Worm (Caenorhabditis elegans) whole organism, mixed stage, embryonic: Measurements from ENCODE around the gene sbt-1.

Source experiments
- elt-1 ChIP-seq: sonication (generic microtip); optimal IDR thresholded peaks from 2 replicates; lab custom pipeline; 2017; ENCODE audit warnings: missing genetic modification characterization, mild to moderate bottlenecking, missing compliant biosample characterization, antibody characterized with exemption, moderate library complexity, borderline replicate concordance; ENCODE audit not compliant: insufficient read depth
- nhr-237 ChIP-seq: fragments of 150-350 bp; optimal IDR thresholded peaks from 2 replicates; lab custom pipeline; 2014; ENCODE audit warnings: missing biosample characterization, missing genetic modification characterization
- nhr-76 ChIP-seq: sonication (generic microtip); optimal IDR thresholded peaks from 2 replicates; lab custom pipeline; 2017; ENCODE audit warnings: missing biosample characterization, missing genetic modification characterization

DNA sequence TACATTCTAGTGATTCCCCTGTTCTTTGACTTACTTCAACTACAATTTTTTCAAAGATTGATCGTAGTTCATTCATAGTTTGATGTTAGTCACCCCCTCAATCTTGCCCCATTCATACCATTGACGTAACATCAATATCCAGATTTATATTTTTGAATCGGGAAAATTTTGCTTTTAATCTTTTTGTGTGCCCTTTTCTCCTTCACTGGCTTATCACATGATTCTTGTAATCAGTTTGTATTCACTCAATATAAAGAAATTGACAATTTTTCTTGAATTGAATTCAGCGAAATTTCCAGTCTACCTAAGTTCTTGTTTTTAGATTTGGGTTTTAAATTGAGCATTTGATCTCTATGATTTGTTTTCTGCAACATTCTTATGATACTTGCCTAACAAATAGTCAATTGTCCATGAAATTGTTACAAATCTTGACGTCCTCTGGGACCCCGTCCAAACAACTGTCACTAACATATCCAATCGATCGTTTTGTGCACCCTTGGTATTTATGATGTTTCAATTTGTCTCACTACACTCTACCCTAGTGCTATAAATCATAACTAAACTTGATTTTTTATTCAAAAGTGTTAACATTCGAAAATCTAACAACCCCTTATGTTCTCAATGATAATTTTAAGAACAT, 48.9 kb downstream of the sbt-1 start:
- TF ChIP-seq nhr-237 (tag; lab: Kevin White, UChicago) (no peak), nhr-76 (no peak), elt-1 (tag; lab: Kevin White, UChicago) (no peak)
